Fruit fly (Drosophila melanogaster) whole organism: ENCODE measurements around the gene CG32023.

ENCODE experiments used
- CG8478 ChIP-seq: fragments of >200 bp; optimal IDR thresholded peaks from 2 replicates; lab custom pipeline; 2018; ENCODE audit warnings: inconsistent platforms
- Dll ChIP-seq: fragments of >200 bp; optimal IDR thresholded peaks from 2 replicates; lab custom pipeline; 2017

DNA sequence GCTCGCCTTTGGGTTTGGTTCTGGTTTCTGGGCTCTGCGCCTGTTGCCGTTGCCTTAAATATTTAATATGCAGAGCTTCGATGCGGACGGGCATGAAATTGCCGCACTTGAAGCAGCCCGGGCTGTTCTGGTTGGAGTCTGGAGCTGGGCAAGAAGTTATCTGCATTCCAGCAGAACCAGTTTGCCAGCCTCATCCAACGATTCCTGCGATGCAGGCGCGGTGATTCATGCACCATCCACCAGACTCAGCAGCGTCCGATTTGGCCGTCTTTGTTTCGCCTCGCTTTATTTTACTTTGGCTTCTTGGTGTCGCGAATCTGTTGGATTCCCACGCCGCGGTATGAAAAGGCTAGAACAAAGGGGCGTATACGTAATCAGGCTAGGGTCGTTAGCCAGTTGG lies 15.5 kb upstream of the CG32023 start:
- TF ChIP-seq CG8478 (lab: Kevin White, UChicago) (no peak), Dll (lab: Kevin White, UChicago) (peak; percentile 32)
